Worm (Caenorhabditis elegans) whole organism, L3 larva: ENCODE data around the gene T16G1.13.

Source experiments
- aly-2 ChIP-seq: fragments of 150-350 bp; optimal IDR thresholded peaks from 2 replicates; lab custom pipeline; 2014; ENCODE audit warnings: missing biosample characterization, missing genetic modification characterization
- ama-1 ChIP-seq: fragments of 150-350 bp; optimal IDR thresholded peaks from 2 replicates; lab custom pipeline; 2018
- ceh-28 ChIP-seq: fragments of 150-350 bp; optimal IDR thresholded peaks from 2 replicates; lab custom pipeline; 2014; ENCODE audit warnings: missing biosample characterization, missing genetic modification reagents, missing genetic modification characterization
- elt-1 ChIP-seq: fragments of 150-350 bp; optimal IDR thresholded peaks from 2 replicates; lab custom pipeline; 2014; ENCODE audit warnings: missing biosample characterization, missing genetic modification characterization
- elt-2 ChIP-seq: sonication (generic microtip); optimal IDR thresholded peaks from 2 replicates; lab custom pipeline; 2016; ENCODE audit warnings: missing genetic modification reagents, mild to moderate bottlenecking, missing genetic modification characterization, missing compliant biosample characterization
- fos-1 ChIP-seq: fragments of 150-350 bp; optimal IDR thresholded peaks from 2 replicates; lab custom pipeline; 2014; ENCODE audit warnings: missing biosample characterization, missing genetic modification characterization
- lin-39 ChIP-seq: fragments of 150-350 bp; optimal IDR thresholded peaks from 2 replicates; lab custom pipeline; 2018; ENCODE audit warnings: missing biosample characterization, missing genetic modification reagents, missing genetic modification characterization
- nhr-11 ChIP-seq: fragments of 150-350 bp; optimal IDR thresholded peaks from 2 replicates; lab custom pipeline; 2014; ENCODE audit warnings: missing biosample characterization, missing genetic modification characterization
- nhr-237 ChIP-seq: fragments of 150-350 bp; optimal IDR thresholded peaks from 2 replicates; lab custom pipeline; 2014; ENCODE audit warnings: missing biosample characterization, missing genetic modification characterization
- nhr-76 ChIP-seq: fragments of 150-350 bp; sonication (generic microtip); optimal IDR thresholded peaks from 5 replicates; lab custom pipeline; 2014; ENCODE audit warnings: missing biosample characterization, missing genetic modification characterization
- zag-1 ChIP-seq: fragments of 150-350 bp; optimal IDR thresholded peaks from 2 replicates; lab custom pipeline; 2014; ENCODE audit warnings: missing biosample characterization, missing genetic modification characterization
- ztf-11 ChIP-seq: fragments of 150-350 bp; optimal IDR thresholded peaks from 2 replicates; lab custom pipeline; 2014; ENCODE audit warnings: missing biosample characterization, missing genetic modification characterization

DNA sequence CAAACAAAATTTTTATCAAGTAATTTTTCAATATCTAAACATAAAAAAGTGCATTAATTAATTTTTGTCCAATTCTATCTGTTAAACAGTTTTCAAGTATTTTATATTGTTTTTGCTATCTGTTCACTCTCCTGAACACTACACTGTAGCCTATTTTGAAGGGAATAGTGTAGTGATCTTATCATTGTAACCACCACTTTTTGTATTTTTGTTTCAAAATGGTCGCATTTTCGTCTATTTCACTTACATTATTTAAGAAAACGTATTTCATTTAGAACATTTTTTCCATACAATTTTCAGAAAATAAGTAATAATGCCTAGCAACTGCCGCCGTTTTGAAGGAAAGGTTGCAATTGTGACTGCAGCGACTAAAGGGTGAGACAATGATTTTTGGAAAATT is 27.4 kb upstream of the T16G1.13 start, which contains the start of gene dhrs-4:
- TF ChIP-seq ztf-11 (tag; lab: Kevin White, UChicago) (no peak), nhr-237 (tag; lab: Kevin White, UChicago) (no peak), ceh-28 (tag; lab: Kevin White, UChicago) (no peak), zag-1 (tag; lab: Kevin White, UChicago) (no peak), lin-39 (tag; lab: Kevin White, UChicago) (no peak), elt-1 (tag; lab: Kevin White, UChicago) (no peak), aly-2 (tag; lab: Kevin White, UChicago) (no peak), ama-1 (lab: Kevin White, UChicago) (no peak), fos-1 (no peak), elt-2 (tag; lab: Kevin White, UChicago) (peak; percentile 6), nhr-11 (tag; lab: Kevin White, UChicago) (no peak), nhr-76 (tag; lab: Kevin White, UChicago) (no peak)
